Worm (Caenorhabditis elegans): ENCODE data around the gene ksr-1.

The ksr-1 gene

DNA sequence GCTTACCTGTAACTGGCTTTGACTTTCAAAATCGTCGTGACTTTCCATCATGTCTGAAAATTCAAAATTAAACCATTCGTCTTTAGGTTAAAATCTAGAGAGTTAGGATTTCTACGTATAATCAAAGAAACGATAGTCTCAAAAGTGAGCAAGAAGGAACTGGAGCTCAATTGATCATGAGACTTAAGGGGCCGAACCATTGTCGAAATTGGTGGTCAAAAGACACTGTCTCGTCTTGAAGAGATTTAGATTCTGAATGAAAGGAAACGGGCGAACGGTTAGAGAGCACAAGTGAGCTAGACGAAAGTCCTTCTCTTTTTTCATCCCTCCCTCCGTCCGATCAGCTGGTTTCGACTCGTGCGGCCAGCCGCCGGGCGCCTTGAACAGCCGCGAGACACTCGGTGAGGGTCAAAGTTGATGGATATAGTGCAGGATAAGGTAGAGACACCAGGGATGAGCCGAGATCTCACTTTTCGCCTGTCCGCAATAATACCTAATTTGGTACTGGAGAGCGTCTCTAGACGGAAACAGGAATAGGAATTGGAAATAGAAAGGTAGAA is 13.8 kb upstream of the ksr-1 start, which contains the start of gene M60.7:
TSS of gene M60.7 (minus strand) at position 51 of the 560 bp plus-strand sequence.
- TF ChIP-seq ceh-36 (tag; optimal IDR thresholded peaks at IDR 0.05) (no peak), pes-1 (GFP tag; IDR thresholded peaks at IDR 0.05) (no peak), hmg-4 (GFP tag; optimal IDR thresholded peaks at IDR 0.05) (no peak), ama-1 (optimal IDR thresholded peaks at IDR 0.05) (no peak), sea-1 (GFP tag; conservative IDR thresholded peaks at IDR 0.05) (no peak), tbx-11 (GFP tag; IDR thresholded peaks at IDR 0.05) (no peak), tra-4 (tag; optimal IDR thresholded peaks at IDR 0.05) (no peak), B0310.2 (tag; optimal IDR thresholded peaks at IDR 0.05) (no peak), scrt-1 (GFP tag; IDR thresholded peaks at IDR 0.05) (no peak)

DNA sequence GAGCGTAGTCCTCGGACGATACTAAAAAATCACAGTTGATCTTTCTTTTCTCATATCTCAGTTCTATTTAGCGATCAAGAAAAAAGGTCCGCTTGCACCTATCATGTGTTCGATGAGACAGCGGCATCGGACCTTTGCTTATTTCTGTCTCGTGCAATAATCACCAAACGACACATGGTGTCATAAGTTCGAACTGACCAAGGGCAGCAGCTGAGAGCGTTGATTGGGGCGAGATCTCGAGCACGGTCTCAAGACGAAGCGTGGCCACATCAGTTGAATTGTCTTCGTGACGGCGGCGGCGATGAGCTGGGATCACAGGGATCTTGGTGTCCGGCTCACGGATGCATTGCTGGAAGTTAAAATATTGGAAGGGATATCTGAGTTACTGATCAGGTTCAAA is 12.2 kb upstream of the ksr-1 start:
- TF ChIP-seq pes-1 (GFP tag; IDR thresholded peaks at IDR 0.05) (no peak), ceh-13 (GFP tag; optimal IDR thresholded peaks at IDR 0.05) (no peak), ama-1 (optimal IDR thresholded peaks at IDR 0.05) (no peak), sea-1 (GFP tag; conservative IDR thresholded peaks at IDR 0.05) (no peak), ets-7 (tag; optimal IDR thresholded peaks at IDR 0.05) (no peak), tbx-37 (GFP tag; conservative IDR thresholded peaks at IDR 0.05) (no peak), hmbx-1 (tag; optimal IDR thresholded peaks at IDR 0.05) (no peak), hmg-4 (GFP tag; optimal IDR thresholded peaks at IDR 0.05) (no peak), tbx-11 (GFP tag; IDR thresholded peaks at IDR 0.05) (no peak), F13C5.2 (tag; optimal IDR thresholded peaks at IDR 0.05) (no peak), scrt-1 (GFP tag; IDR thresholded peaks at IDR 0.05) (no peak), B0310.2 (tag; optimal IDR thresholded peaks at IDR 0.05) (no peak), flt-1 (GFP tag; IDR thresholded peaks at IDR 0.05) (no peak), tra-4 (tag; optimal IDR thresholded peaks at IDR 0.05) (no peak), aly-1 (tag; optimal IDR thresholded peaks at IDR 0.05) (no peak), ceh-36 (tag; optimal IDR thresholded peaks at IDR 0.05) (no peak), hnd-1 (tag; optimal IDR thresholded peaks at IDR 0.05) (no peak)

DNA sequence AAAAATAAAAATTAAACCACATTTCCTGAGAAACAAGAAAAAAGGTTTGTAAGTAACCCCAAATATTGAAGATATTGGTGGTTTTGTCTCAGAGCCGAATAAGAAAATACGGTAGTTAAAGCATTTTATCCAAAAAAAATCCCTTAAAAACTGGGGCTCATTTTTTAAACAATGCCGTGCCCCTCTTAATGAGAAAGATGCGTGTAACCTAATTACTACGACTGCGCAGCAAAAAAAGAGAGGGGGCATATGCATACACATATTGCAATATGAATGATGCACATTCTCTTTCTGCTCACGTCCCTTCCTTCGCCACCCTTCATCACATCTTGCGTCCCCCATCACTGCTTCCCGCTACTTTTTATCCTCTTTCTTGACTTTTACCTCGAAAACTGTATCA is 6.9 kb upstream of the ksr-1 start:
- TF ChIP-seq pes-1 (GFP tag; IDR thresholded peaks at IDR 0.05) (no peak), hmg-4 (GFP tag; optimal IDR thresholded peaks at IDR 0.05) (no peak), scrt-1 (GFP tag; IDR thresholded peaks at IDR 0.05) (no peak), ceh-36 (tag; optimal IDR thresholded peaks at IDR 0.05) (no peak), aly-1 (tag; optimal IDR thresholded peaks at IDR 0.05) (no peak), tbx-37 (GFP tag; conservative IDR thresholded peaks at IDR 0.05) (no peak), hnd-1 (tag; optimal IDR thresholded peaks at IDR 0.05) (no peak), ama-1 (optimal IDR thresholded peaks at IDR 0.05) (no peak), hmbx-1 (tag; optimal IDR thresholded peaks at IDR 0.05) (no peak), sea-1 (GFP tag; conservative IDR thresholded peaks at IDR 0.05) (no peak), ets-7 (tag; optimal IDR thresholded peaks at IDR 0.05) (no peak), F13C5.2 (tag; optimal IDR thresholded peaks at IDR 0.05) (no peak), B0310.2 (tag; optimal IDR thresholded peaks at IDR 0.05) (no peak), tra-4 (tag; optimal IDR thresholded peaks at IDR 0.05) (no peak), flt-1 (GFP tag; IDR thresholded peaks at IDR 0.05) (no peak), tbx-11 (GFP tag; IDR thresholded peaks at IDR 0.05) (no peak)

DNA sequence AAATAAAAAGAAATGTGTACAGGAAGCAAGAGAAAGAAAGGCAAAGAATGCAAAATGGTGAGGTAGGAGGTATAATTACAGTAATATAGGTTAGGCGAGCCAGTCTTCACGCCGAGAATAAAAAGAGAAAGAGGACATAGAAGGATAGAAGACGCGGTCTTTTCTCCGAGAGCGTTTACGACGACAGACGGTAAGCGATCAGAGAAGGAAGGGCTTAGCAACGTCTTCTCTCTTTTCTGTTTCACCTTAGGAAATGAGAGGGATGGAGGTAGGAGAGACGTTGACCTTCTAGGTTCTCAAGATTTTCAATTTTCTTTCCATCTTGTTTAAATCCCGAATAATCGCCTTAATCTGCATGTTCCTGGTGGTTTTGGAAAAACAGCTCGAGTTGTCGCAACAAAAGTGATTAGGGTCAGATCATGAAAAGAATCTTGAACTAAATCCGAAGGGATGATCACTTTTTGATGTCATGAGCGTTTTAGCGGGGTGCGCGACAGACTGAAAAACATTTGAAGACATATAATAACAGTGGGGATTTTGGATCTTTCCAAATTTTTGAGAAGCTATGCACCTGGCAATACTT is 3.9 kb upstream of the ksr-1 start, which contains the start of gene cutl-29:
TSS of gene cutl-29 (minus strand) at position 51 of the 583 bp plus-strand sequence.
- TF ChIP-seq B0310.2 (tag; optimal IDR thresholded peaks at IDR 0.05): no peak
- no peak for TF ChIP-seq pes-1 (GFP tag; IDR thresholded peaks at IDR 0.05)
- TF ChIP-seq scrt-1 (GFP tag; IDR thresholded peaks at IDR 0.05): no peak
- no peak for TF ChIP-seq ama-1 (optimal IDR thresholded peaks at IDR 0.05)

DNA sequence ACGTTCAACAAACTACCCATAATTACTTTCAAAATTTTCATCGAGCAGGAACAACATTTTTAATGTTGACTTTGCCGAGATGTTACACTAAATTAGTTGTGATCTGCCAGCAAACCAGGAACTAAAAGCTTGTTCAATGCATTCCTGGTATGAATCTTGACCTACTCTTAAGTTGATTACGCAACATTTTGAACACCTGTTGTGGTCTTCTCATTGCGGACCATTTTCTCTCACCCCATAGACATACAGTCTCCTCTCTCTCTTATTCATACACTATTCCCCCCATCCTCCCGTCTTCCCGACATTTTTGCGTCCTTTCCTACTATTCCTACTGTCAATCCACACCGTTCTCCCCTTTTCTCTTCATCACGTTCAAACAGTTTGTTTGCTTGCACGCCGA is 1.5 kb upstream of the ksr-1 start:
- TF ChIP-seq aly-1 (tag; optimal IDR thresholded peaks at IDR 0.05) (peak; percentile 5), hnd-1 (tag; optimal IDR thresholded peaks at IDR 0.05) (no peak), ama-1 (optimal IDR thresholded peaks at IDR 0.05) (no peak)

DNA sequence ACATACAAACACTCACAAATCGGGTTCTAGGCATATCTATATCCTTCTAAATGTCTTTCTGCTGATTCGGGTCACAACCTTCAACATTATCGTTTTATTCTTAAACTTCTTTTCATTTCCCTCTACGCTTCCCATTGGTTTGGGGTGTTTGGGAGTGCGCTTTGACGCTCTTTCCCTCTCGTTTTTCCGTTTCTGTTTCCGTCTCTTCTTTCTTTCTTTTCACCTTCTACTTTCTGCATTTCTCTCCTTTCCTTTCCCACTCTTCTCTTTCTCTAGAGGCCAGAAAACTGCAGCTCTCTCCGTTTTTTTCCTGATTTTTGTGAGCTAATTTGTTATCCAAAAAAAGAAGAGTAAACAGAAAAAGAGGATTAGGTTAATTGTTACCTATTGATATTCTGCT is 1.4 kb downstream of the ksr-1 start:
- TF ChIP-seq B0310.2 (tag; optimal IDR thresholded peaks at IDR 0.05): no peak
- no peak for TF ChIP-seq aly-1 (tag; optimal IDR thresholded peaks at IDR 0.05)
- no peak for TF ChIP-seq ceh-13 (GFP tag; optimal IDR thresholded peaks at IDR 0.05)
- TF ChIP-seq tbx-11 (GFP tag; IDR thresholded peaks at IDR 0.05): no peak
- TF ChIP-seq flt-1 (GFP tag; IDR thresholded peaks at IDR 0.05): no peak
- TF ChIP-seq tra-4 (tag; optimal IDR thresholded peaks at IDR 0.05): no peak

DNA sequence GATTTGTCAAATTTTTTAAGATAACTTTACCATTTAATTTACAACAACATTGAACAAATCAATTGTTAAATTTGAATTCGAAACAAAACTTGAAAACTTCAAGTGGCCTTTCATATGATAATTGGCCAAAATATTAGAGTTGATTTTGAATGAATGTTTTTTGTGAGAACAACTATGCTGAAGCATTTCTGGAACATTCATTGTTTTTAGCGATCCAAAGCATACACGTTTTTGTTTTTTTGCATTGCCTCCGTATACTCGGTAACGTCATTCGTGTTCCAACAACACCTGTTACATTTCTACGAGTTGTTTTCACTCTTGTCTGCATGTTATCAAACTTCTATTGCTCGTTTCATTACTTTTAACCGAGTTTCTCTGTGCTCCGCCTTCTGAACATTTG is 2.0 kb downstream of the ksr-1 start:
- no peak for TF ChIP-seq flt-1 (GFP tag; IDR thresholded peaks at IDR 0.05)
- no peak for TF ChIP-seq pes-1 (GFP tag; IDR thresholded peaks at IDR 0.05)
- TF ChIP-seq ceh-36 (tag; optimal IDR thresholded peaks at IDR 0.05): no peak
- TF ChIP-seq hnd-1 (tag; optimal IDR thresholded peaks at IDR 0.05): no peak
- no peak for TF ChIP-seq tbx-11 (GFP tag; IDR thresholded peaks at IDR 0.05)
- no peak for TF ChIP-seq ets-7 (tag; optimal IDR thresholded peaks at IDR 0.05)
- TF ChIP-seq ceh-13 (GFP tag; optimal IDR thresholded peaks at IDR 0.05): no peak
- no peak for TF ChIP-seq sea-1 (GFP tag; conservative IDR thresholded peaks at IDR 0.05)
- TF ChIP-seq F13C5.2 (tag; optimal IDR thresholded peaks at IDR 0.05): no peak

DNA sequence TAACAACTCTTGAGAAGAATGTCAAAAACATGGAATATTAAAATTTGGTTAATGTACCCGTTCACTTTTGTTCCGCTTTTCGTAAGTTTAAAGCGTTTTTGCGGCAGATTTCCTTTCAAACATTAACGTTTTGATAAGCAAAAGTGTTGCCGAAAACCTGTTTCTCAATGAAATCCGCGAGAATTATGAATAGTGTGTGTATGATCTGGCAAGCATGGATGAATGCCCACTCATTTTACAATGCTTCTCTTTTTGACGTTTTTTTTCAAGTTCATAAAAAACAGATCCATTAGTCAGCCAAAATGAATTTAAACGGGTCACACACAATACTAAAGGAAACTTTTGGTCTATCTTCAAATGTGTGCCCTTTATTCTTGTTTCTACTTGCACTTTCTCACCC is 9.0 kb downstream of the ksr-1 start:
- TF ChIP-seq tra-4 (tag; optimal IDR thresholded peaks at IDR 0.05) (no peak), ama-1 (optimal IDR thresholded peaks at IDR 0.05) (no peak), hmg-4 (GFP tag; optimal IDR thresholded peaks at IDR 0.05) (no peak), F13C5.2 (tag; optimal IDR thresholded peaks at IDR 0.05) (no peak)

All from whole organism, early embryonic.